Fruit fly (Drosophila melanogaster) whole organism: ENCODE results near the gene GluRIIE.

ENCODE experiments used
- CG8478 ChIP-seq: fragments of >200 bp; optimal IDR thresholded peaks from 2 replicates; lab custom pipeline; 2018; ENCODE audit warnings: inconsistent platforms
- Dll ChIP-seq: fragments of >200 bp; optimal IDR thresholded peaks from 2 replicates; lab custom pipeline; 2017
- EcR ChIP-seq, 2 experiments: fragments of >200 bp; optimal IDR thresholded peaks; 2 replicates each; lab custom pipeline; 2017; ENCODE audit warnings: missing biosample characterization in 2 of 2, missing genetic modification characterization in 2 of 2, missing genetic modification reagents in 2 of 2
- pan ChIP-seq: fragments of >200 bp; optimal IDR thresholded peaks from 2 replicates; lab custom pipeline; 2017
- psq ChIP-seq: fragments of >200 bp; optimal IDR thresholded peaks from 2 replicates; lab custom pipeline; 2017
- usp ChIP-seq: fragments of >200 bp; optimal IDR thresholded peaks from 2 replicates; lab custom pipeline; 2017; ENCODE audit warnings: missing biosample characterization, missing genetic modification characterization, mixed read lengths

- no peak for TF ChIP-seq psq (lab: Kevin White, UChicago)
- no peak for TF ChIP-seq Dll (lab: Kevin White, UChicago)
- TF ChIP-seq pan (lab: Kevin White, UChicago) = no peak
- TF ChIP-seq CG8478 (lab: Kevin White, UChicago) = no peak
- TF ChIP-seq usp = no peak
- TF ChIP-seq EcR (GFP tag; optimal IDR thresholded peaks at IDR 0.05; lab: Kevin White, UChicago) = no peak
These were observed 45.9 kb downstream of the GluRIIE start for dm6 chr3R:20602599-20602998.
